Fruit fly (Drosophila melanogaster) ovary, adult (tissue): ENCODE data around the gene sw.
"Not testable (repeated sequence)": the region's sequence is repeated elsewhere in the genome, so short reads cannot be mapped to it uniquely, and the experiment has no call there.

Experiments
- CG17801 ChIP-seq: fragments of 200-800 bp; optimal IDR thresholded peaks from 2 replicates; lab custom pipeline; 2019; ENCODE audit warnings: missing biosample characterization, mild to moderate bottlenecking, missing genetic modification characterization, moderate library complexity; ENCODE audit not compliant: partially characterized antibody

The sw gene

dm6 chrX:20238736-20239607 lies 2.8 kb upstream of the sw start:
- no peak for TF ChIP-seq CG17801 (GFP tag; lab: Kevin White, UChicago)

dm6 chrX:20237914-20238313 lies 1.7 kb upstream of the sw start:
- no peak for TF ChIP-seq CG17801 (GFP tag; lab: Kevin White, UChicago)

dm6 chrX:20231658-20232057 lies 4.5 kb downstream of the sw start:
- TF ChIP-seq CG17801 (GFP tag; lab: Kevin White, UChicago), result no peak

dm6 chrX:20224920-20225319 lies 11.3 kb downstream of the sw start, which contains the start of gene Sdic4:
Gene Sdic4, minus strand, starts transcription at chrX:20225020.
- TF ChIP-seq CG17801 (GFP tag; lab: Kevin White, UChicago), result not testable (repeated sequence)

dm6 chrX:20217159-20217558 lies 19.0 kb downstream of the sw start, which contains the start of gene SdicC:
Gene SdicC, minus strand, starts transcription at chrX:20217259.
- not testable (repeated sequence) for TF ChIP-seq CG17801 (GFP tag; lab: Kevin White, UChicago)

dm6 chrX:20209503-20209902 lies 26.7 kb downstream of the sw start, which contains the start of gene SdicB:
Gene SdicB, minus strand, starts transcription at chrX:20209603.
- TF ChIP-seq CG17801 (GFP tag; lab: Kevin White, UChicago), result not testable (repeated sequence)

dm6 chrX:20201833-20202232 lies 34.3 kb downstream of the sw start, which contains the start of gene SdicA:
Gene SdicA, minus strand, starts transcription at chrX:20201933.
- not testable (repeated sequence) for TF ChIP-seq CG17801 (GFP tag; lab: Kevin White, UChicago)

dm6 chrX:20194127-20194526 lies 42.1 kb downstream of the sw start, which contains the start of gene Sdic3:
Gene Sdic3, minus strand, starts transcription at chrX:20194227.
- not testable (repeated sequence) for TF ChIP-seq CG17801 (GFP tag; lab: Kevin White, UChicago)

dm6 chrX:20186387-20186786 lies 49.8 kb downstream of the sw start, which contains the start of gene Sdic2:
Gene Sdic2, minus strand, starts transcription at chrX:20186487.
- TF ChIP-seq CG17801 (GFP tag; lab: Kevin White, UChicago), result not testable (repeated sequence)

dm6 chrX:20178538-20178937 lies 57.6 kb downstream of the sw start, which contains the start of gene Sdic1:
Gene Sdic1, minus strand, starts transcription at chrX:20178638.
- TF ChIP-seq CG17801 (GFP tag; lab: Kevin White, UChicago), result not testable (repeated sequence)
